Worm (Caenorhabditis elegans): ENCODE results near the gene skpt-1.

ce11 chrIII:5448177-5448576 is at the start of gene skpt-1:
- TF ChIP-seq tbx-11 (GFP tag; IDR thresholded peaks at IDR 0.05) (no peak), tbx-37 (GFP tag; conservative IDR thresholded peaks at IDR 0.05) (no peak), sea-1 (GFP tag; conservative IDR thresholded peaks at IDR 0.05) (no peak), ama-1 (optimal IDR thresholded peaks at IDR 0.05) (no peak), ets-7 (tag; optimal IDR thresholded peaks at IDR 0.05) (no peak), aly-1 (tag; optimal IDR thresholded peaks at IDR 0.05) (no peak), flt-1 (GFP tag; IDR thresholded peaks at IDR 0.05) (no peak), ceh-13 (GFP tag; optimal IDR thresholded peaks at IDR 0.05) (no peak), tra-4 (tag; optimal IDR thresholded peaks at IDR 0.05) (no peak), hnd-1 (tag; optimal IDR thresholded peaks at IDR 0.05) (no peak), pes-1 (GFP tag; IDR thresholded peaks at IDR 0.05) (no peak), scrt-1 (GFP tag; IDR thresholded peaks at IDR 0.05) (no peak), hmbx-1 (tag; optimal IDR thresholded peaks at IDR 0.05) (no peak)

Measured in whole organism, early embryonic.